Worm (Caenorhabditis elegans) whole organism, L1 larva: Measurements from ENCODE around the gene Y97E10C.1.
A peak's percentile ranks its signal among the peaks of the same experiment; 100 is the strongest.

Experiments
- C04F5.9 ChIP-seq: sonication (generic microtip); optimal IDR thresholded peaks from 2 replicates; lab custom pipeline; 2016; ENCODE audit warnings: missing genetic modification characterization, missing compliant biosample characterization
- F16B12.6 ChIP-seq: fragments of 150-350 bp; optimal IDR thresholded peaks from 2 replicates; lab custom pipeline; 2014; ENCODE audit warnings: missing biosample characterization, missing genetic modification characterization
- Y116A8C.19 ChIP-seq: sonication (generic microtip); optimal IDR thresholded peaks from 2 replicates; lab custom pipeline; 2016; ENCODE audit warnings: missing compliant biosample characterization, missing genetic modification characterization, borderline replicate concordance
- alr-1 ChIP-seq: fragments of 200-800 bp; sonication (Bioruptor generic); optimal IDR thresholded peaks from 2 replicates; lab custom pipeline; 2018; ENCODE audit warnings: borderline replicate concordance, mild to moderate bottlenecking, missing genetic modification characterization, missing compliant biosample characterization
- ceh-63 ChIP-seq: fragments of 200-800 bp; sonication (Bioruptor generic); optimal IDR thresholded peaks from 2 replicates; lab custom pipeline; 2018; ENCODE audit warnings: mild to moderate bottlenecking, missing genetic modification characterization, missing compliant biosample characterization
- ceh-82 ChIP-seq, 3 experiments: fragments of 150-350 bp in 1 of 3; sonication (generic microtip) in 2 of 3; optimal IDR thresholded peaks; 2 replicates each; lab custom pipeline; 2014 to 2017; ENCODE audit warnings: missing biosample characterization in 3 of 3, missing genetic modification characterization in 3 of 3
- ceh-88 ChIP-seq: fragments of 200-800 bp; sonication (Bioruptor generic); IDR thresholded peaks from 2 replicates; pipeline ENCODE4 v1.3.6; 2022; ENCODE audit warnings: missing genetic modification characterization, missing compliant biosample characterization
- ces-1 ChIP-seq: fragments of 150-350 bp; optimal IDR thresholded peaks from 2 replicates; lab custom pipeline; 2014; ENCODE audit warnings: missing biosample characterization, missing genetic modification reagents, missing genetic modification characterization
- dsc-1 ChIP-seq: sonication (generic microtip); optimal IDR thresholded peaks from 2 replicates; lab custom pipeline; 2016; ENCODE audit warnings: mild to moderate bottlenecking, missing genetic modification characterization, missing compliant biosample characterization
- efl-3 ChIP-seq: fragments of 200-800 bp; sonication (Bioruptor generic); optimal IDR thresholded peaks from 2 replicates; lab custom pipeline; 2018; ENCODE audit warnings: mild to moderate bottlenecking, missing genetic modification characterization, missing compliant biosample characterization
- egl-13 ChIP-seq: sonication (generic microtip); optimal IDR thresholded peaks from 2 replicates; lab custom pipeline; 2016; ENCODE audit warnings: missing genotype, missing genetic modification reagents, missing genetic modification characterization, missing compliant biosample characterization
- ets-5 ChIP-seq: fragments of 200-800 bp; sonication (Bioruptor generic); IDR thresholded peaks from 2 replicates; pipeline ENCODE4 v1.3.6; 2022; ENCODE audit warnings: missing genetic modification characterization, missing compliant biosample characterization
- fkh-10 ChIP-seq: sonication (generic microtip); optimal IDR thresholded peaks from 2 replicates; lab custom pipeline; 2017; ENCODE audit warnings: missing biosample characterization, missing genetic modification reagents, missing genetic modification characterization
- fkh-4 ChIP-seq: sonication (generic microtip); optimal IDR thresholded peaks from 2 replicates; lab custom pipeline; 2016; ENCODE audit warnings: missing compliant biosample characterization, missing genetic modification characterization, borderline replicate concordance
- hlh-17 ChIP-seq: fragments of 200-800 bp; sonication (Bioruptor generic); optimal IDR thresholded peaks from 2 replicates; lab custom pipeline; 2018; ENCODE audit warnings: missing genetic modification characterization, mild to moderate bottlenecking, missing compliant biosample characterization, moderate library complexity, borderline replicate concordance
- hlh-4 ChIP-seq: sonication (generic microtip); optimal IDR thresholded peaks from 2 replicates; lab custom pipeline; 2016; ENCODE audit warnings: mild to moderate bottlenecking, missing genetic modification characterization, missing compliant biosample characterization
- irx-1 ChIP-seq: sonication (generic microtip); optimal IDR thresholded peaks from 2 replicates; lab custom pipeline; 2016; ENCODE audit warnings: missing genetic modification characterization, missing compliant biosample characterization
- isw-1 ChIP-seq: fragments of 200-800 bp; sonication (Bioruptor generic); IDR thresholded peaks from 2 replicates; pipeline ENCODE4 v1.3.6; 2022; ENCODE audit warnings: missing genetic modification characterization, missing compliant biosample characterization
- jun-1 ChIP-seq: fragments of 150-350 bp; optimal IDR thresholded peaks from 2 replicates; lab custom pipeline; 2014; ENCODE audit warnings: missing biosample characterization, missing genetic modification reagents, missing genetic modification characterization
- lin-15B ChIP-seq: fragments of 150-350 bp; sonication (generic microtip); optimal IDR thresholded peaks from 3 replicates; lab custom pipeline; 2014; ENCODE audit warnings: missing biosample characterization, missing genetic modification characterization
- lin-35 ChIP-seq, 2 experiments: fragments of 150-350 bp; optimal IDR thresholded peaks; 2 replicates each; lab custom pipeline; 2014; ENCODE audit warnings: missing biosample characterization in 2 of 2, missing genetic modification characterization in 2 of 2, missing genetic modification reagents in 2 of 2
- lsy-2 ChIP-seq, 2 experiments: fragments of 150-350 bp; optimal IDR thresholded peaks; 2 replicates each; lab custom pipeline; 2014; ENCODE audit warnings: missing biosample characterization in 2 of 2, missing genetic modification characterization in 2 of 2
- mab-9 ChIP-seq: fragments of 200-800 bp; sonication (Bioruptor generic); IDR thresholded peaks from 2 replicates; pipeline ENCODE4 v1.3.6; 2022; ENCODE audit warnings: missing genetic modification reagents, missing genetic modification characterization, missing compliant biosample characterization
- mef-2 ChIP-seq: fragments of 150-350 bp; optimal IDR thresholded peaks from 2 replicates; lab custom pipeline; 2014; ENCODE audit warnings: missing biosample characterization, missing genetic modification characterization
- mep-1 ChIP-seq: fragments of 150-350 bp; optimal IDR thresholded peaks from 2 replicates; lab custom pipeline; 2014; ENCODE audit warnings: missing biosample characterization, missing genetic modification characterization
- nhr-12 ChIP-seq: sonication (generic microtip); optimal IDR thresholded peaks from 2 replicates; lab custom pipeline; 2017; ENCODE audit warnings: missing biosample characterization, missing genetic modification characterization
- nhr-47 ChIP-seq: sonication (generic microtip); optimal IDR thresholded peaks from 2 replicates; lab custom pipeline; 2016; ENCODE audit warnings: mild to moderate bottlenecking, missing genetic modification characterization, moderate library complexity, missing compliant biosample characterization
- nhr-76 ChIP-seq: sonication (generic microtip); optimal IDR thresholded peaks from 2 replicates; lab custom pipeline; 2017; ENCODE audit warnings: missing biosample characterization, missing genetic modification characterization
- nhr-77 ChIP-seq: fragments of 150-350 bp; optimal IDR thresholded peaks from 2 replicates; lab custom pipeline; 2014; ENCODE audit warnings: missing biosample characterization, missing genetic modification characterization
- nhr-84 ChIP-seq: sonication (generic microtip); optimal IDR thresholded peaks from 2 replicates; lab custom pipeline; 2017; ENCODE audit warnings: missing biosample characterization, missing genetic modification characterization
- nhr-85 ChIP-seq: sonication (generic microtip); peaks from one replicate; lab custom pipeline; 2016; ENCODE audit warnings: missing genetic modification characterization, inconsistent platforms, missing compliant biosample characterization
- nhr-90 ChIP-seq: sonication (generic microtip); optimal IDR thresholded peaks from 2 replicates; lab custom pipeline; 2016; ENCODE audit warnings: mild to moderate bottlenecking, missing genetic modification characterization, missing compliant biosample characterization; ENCODE audit not compliant: poor library complexity
- sox-4 ChIP-seq: sonication (generic microtip); optimal IDR thresholded peaks from 2 replicates; lab custom pipeline; 2016; ENCODE audit warnings: missing genetic modification characterization, missing compliant biosample characterization
- tbx-2 ChIP-seq: sonication (generic microtip); optimal IDR thresholded peaks from 2 replicates; lab custom pipeline; 2016; ENCODE audit warnings: missing genetic modification characterization, missing compliant biosample characterization
- unc-130 ChIP-seq: fragments of 150-350 bp; optimal IDR thresholded peaks from 2 replicates; lab custom pipeline; 2017; ENCODE audit warnings: missing biosample characterization, missing genetic modification characterization, inconsistent platforms
- unc-30 ChIP-seq: sonication (generic microtip); optimal IDR thresholded peaks from 2 replicates; lab custom pipeline; 2017; ENCODE audit warnings: missing biosample characterization, missing genetic modification characterization
- unc-98 ChIP-seq: fragments of 200-800 bp; sonication (Bioruptor generic); IDR thresholded peaks from 2 replicates; pipeline ENCODE4 v1.3.6; 2022; ENCODE audit warnings: missing genetic modification characterization, missing compliant biosample characterization
- vab-15 ChIP-seq: sonication (generic microtip); optimal IDR thresholded peaks from 2 replicates; lab custom pipeline; 2017; ENCODE audit warnings: missing genotype, mild to moderate bottlenecking, missing genetic modification characterization, missing compliant biosample characterization
- ztf-11 ChIP-seq, 2 experiments: sonication (generic microtip); optimal IDR thresholded peaks; 2 replicates each; lab custom pipeline; 2016 to 2017; ENCODE audit warnings: missing genetic modification characterization in 2 of 2, missing biosample characterization in 1 of 2, missing compliant biosample characterization in 1 of 2

Gene Y97E10C.1

ce11 chrV:7745903-7746302 lies 17.2 kb downstream of the Y97E10C.1 start (continued):
- TF ChIP-seq nhr-76 (tag; lab: Kevin White, UChicago) = no peak
- TF ChIP-seq nhr-47 (tag; lab: Kevin White, UChicago) = peak; percentile 19
- no peak for TF ChIP-seq fkh-10 (GFP tag; lab: Kevin White, UChicago)
- peak in 1 of 2 experiments; percentile 11 for TF ChIP-seq ztf-11 (tag; optimal IDR thresholded peaks at IDR 0.05; lab: Kevin White, UChicago)
- TF ChIP-seq unc-98 (GFP tag; lab: Robert Waterston, UW) = no peak
- no peak for TF ChIP-seq nhr-90 (tag; lab: Kevin White, UChicago)
- TF ChIP-seq sox-4 (tag; lab: Kevin White, UChicago) = no peak
- TF ChIP-seq irx-1 = no peak
- TF ChIP-seq egl-13 (tag; lab: Kevin White, UChicago) = no peak

- TF ChIP-seq F16B12.6 (tag; lab: Kevin White, UChicago) (no peak), Y116A8C.19 (tag; lab: Kevin White, UChicago) (no peak), unc-130 (tag; lab: Kevin White, UChicago) (no peak), hlh-4 (tag; lab: Kevin White, UChicago) (no peak), nhr-76 (tag; lab: Kevin White, UChicago) (no peak), ces-1 (GFP tag; lab: Kevin White, UChicago) (no peak), alr-1 (tag; lab: Kevin White, UChicago) (no peak), lin-15B (tag; lab: Kevin White, UChicago) (no peak)
These were observed 18.5 kb downstream of the Y97E10C.1 start for ce11 chrV:7747132-7747531.

ce11 chrV:7747987-7748607 lies 19.4 kb downstream of the Y97E10C.1 start:
- no peak for TF ChIP-seq nhr-47 (tag; lab: Kevin White, UChicago)
- no peak for TF ChIP-seq Y116A8C.19 (tag; lab: Kevin White, UChicago)
- no peak for TF ChIP-seq unc-30
- no peak for TF ChIP-seq dsc-1 (tag; lab: Kevin White, UChicago)
- no peak for TF ChIP-seq fkh-10 (GFP tag; lab: Kevin White, UChicago)
- no peak for TF ChIP-seq tbx-2
- no peak for TF ChIP-seq nhr-77 (tag; lab: Kevin White, UChicago)
- no peak for TF ChIP-seq mep-1 (tag; lab: Kevin White, UChicago)
- TF ChIP-seq isw-1 (GFP tag; lab: Robert Waterston, UW) = no peak
- TF ChIP-seq nhr-85 (tag; lab: Kevin White, UChicago) = no peak
- TF ChIP-seq mef-2 (tag; lab: Kevin White, UChicago) = no peak
- TF ChIP-seq ceh-82 (tag; optimal IDR thresholded peaks at IDR 0.05; lab: Kevin White, UChicago) = no peak
- no peak for TF ChIP-seq ceh-88 (GFP tag; lab: Robert Waterston, UW)
- no peak for TF ChIP-seq C04F5.9 (tag; lab: Kevin White, UChicago)
- TF ChIP-seq fkh-4 (tag; lab: Kevin White, UChicago) = no peak
- TF ChIP-seq vab-15 = no peak
- TF ChIP-seq hlh-17 (GFP tag; lab: Kevin White, UChicago) = no peak
- TF ChIP-seq ets-5 (GFP tag; lab: Robert Waterston, UW) = no peak
- TF ChIP-seq lsy-2 (tag; optimal IDR thresholded peaks at IDR 0.05; lab: Kevin White, UChicago) = no peak

ce11 chrV:7749708-7750107 lies 21.0 kb downstream of the Y97E10C.1 start:
- TF ChIP-seq F16B12.6 (tag; lab: Kevin White, UChicago) (no peak), nhr-84 (tag; lab: Kevin White, UChicago) (no peak), lin-35 (GFP tag; optimal IDR thresholded peaks at IDR 0.05; lab: Kevin White, UChicago) (no peak), jun-1 (tag; lab: Kevin White, UChicago) (no peak), efl-3 (GFP tag; lab: Kevin White, UChicago) (no peak), mab-9 (GFP tag; lab: Robert Waterston, UW) (no peak), ets-5 (GFP tag; lab: Robert Waterston, UW) (no peak), C04F5.9 (tag; lab: Kevin White, UChicago) (no peak), unc-30 (no peak), nhr-85 (tag; lab: Kevin White, UChicago) (no peak), nhr-12 (tag; lab: Kevin White, UChicago) (no peak), isw-1 (GFP tag; lab: Robert Waterston, UW) (no peak), ztf-11 (tag; optimal IDR thresholded peaks at IDR 0.05; lab: Kevin White, UChicago) (no peak), ceh-63 (GFP tag; lab: Kevin White, UChicago) (no peak)
